Worm (Caenorhabditis elegans) whole organism, young adult: ENCODE measurements around the gene ceh-13.

Source experiments
- B0019.2 ChIP-seq: fragments of 200-800 bp; sonication (Bioruptor generic); conservative IDR thresholded peaks from 2 replicates; pipeline ENCODE4 v1.3.6; 2022; ENCODE audit warnings: missing genetic modification reagents, missing genetic modification characterization, missing compliant biosample characterization
- C06A6.2 ChIP-seq: fragments of 200-800 bp; sonication (Bioruptor generic); conservative IDR thresholded peaks from 2 replicates; pipeline ENCODE4 v1.3.6; 2022; ENCODE audit warnings: missing genetic modification characterization, missing compliant biosample characterization
- C17E4.6 ChIP-seq: fragments of 200-800 bp; sonication (Bioruptor generic); IDR thresholded peaks from 2 replicates; pipeline ENCODE4 v1.3.6; 2022; ENCODE audit warnings: missing genetic modification reagents, missing genetic modification characterization, missing compliant biosample characterization
- F39B2.1 ChIP-seq: fragments of 200-800 bp; sonication (Bioruptor generic); IDR thresholded peaks from 2 replicates; pipeline ENCODE4 v1.3.6; 2022; ENCODE audit warnings: missing genetic modification reagents, missing genetic modification characterization, missing compliant biosample characterization
- F52B5.7 ChIP-seq: sonication (generic microtip); optimal IDR thresholded peaks from 2 replicates; lab custom pipeline; 2016; ENCODE audit warnings: mild to moderate bottlenecking, missing genetic modification characterization, missing compliant biosample characterization
- K11D2.4 ChIP-seq: fragments of 200-800 bp; sonication (Bioruptor generic); IDR thresholded peaks from 2 replicates; pipeline ENCODE4 v1.3.6; 2022; ENCODE audit warnings: missing genetic modification reagents, missing genetic modification characterization, missing compliant biosample characterization
- K12H6.12 ChIP-seq: fragments of 200-800 bp; sonication (Bioruptor generic); optimal IDR thresholded peaks from 2 replicates; lab custom pipeline; 2018; ENCODE audit warnings: mild to moderate bottlenecking, missing genetic modification characterization, missing compliant biosample characterization
- Y53F4B.3 ChIP-seq: fragments of 200-800 bp; sonication (Bioruptor generic); IDR thresholded peaks from 2 replicates; pipeline ENCODE4 v1.3.6; 2022; ENCODE audit warnings: missing genetic modification reagents, missing genetic modification characterization, missing compliant biosample characterization
- Y56A3A.18 ChIP-seq: fragments of 200-800 bp; sonication (Bioruptor generic); IDR thresholded peaks from 2 replicates; pipeline ENCODE4 v1.3.6; 2022; ENCODE audit warnings: missing genetic modification reagents, missing genetic modification characterization, missing compliant biosample characterization
- ama-1 ChIP-seq, 3 experiments: fragments of 150-350 bp in 1 of 3; sonication (generic microtip) in 2 of 3; optimal IDR thresholded peaks; 2 replicates each; lab custom pipeline; 2014 to 2018; ENCODE audit warnings: missing biosample characterization in 2 of 3, missing genetic modification characterization in 2 of 3, missing genetic modification reagents in 2 of 3
- aptf-2 ChIP-seq: fragments of 200-800 bp; sonication (Bioruptor generic); conservative IDR thresholded peaks from 2 replicates; pipeline ENCODE4 v1.3.6; 2022; ENCODE audit warnings: missing genetic modification reagents, missing genetic modification characterization, missing compliant biosample characterization
- atf-7 ChIP-seq: sonication (generic microtip); optimal IDR thresholded peaks from 2 replicates; lab custom pipeline; 2017; ENCODE audit warnings: mild to moderate bottlenecking, missing genetic modification characterization, missing compliant biosample characterization
- athp-1 ChIP-seq: sonication (generic microtip); optimal IDR thresholded peaks from 2 replicates; lab custom pipeline; 2017; ENCODE audit warnings: mild to moderate bottlenecking, missing genetic modification characterization, missing compliant biosample characterization
- attf-5 ChIP-seq: fragments of 200-800 bp; sonication (Bioruptor generic); optimal IDR thresholded peaks from 2 replicates; lab custom pipeline; 2018; ENCODE audit warnings: mild to moderate bottlenecking, missing genetic modification characterization, missing compliant biosample characterization
- bed-1 ChIP-seq: fragments of 200-800 bp; sonication (Bioruptor generic); IDR thresholded peaks from 2 replicates; pipeline ENCODE4 v1.3.6; 2022; ENCODE audit warnings: missing genetic modification reagents, missing genetic modification characterization, missing compliant biosample characterization
- cebp-1 ChIP-seq, 2 experiments: fragments of 200-800 bp in 1 of 2; sonication (Bioruptor generic) in 1 of 2; sonication (generic microtip) in 1 of 2; IDR thresholded peaks in 1 of 2; optimal IDR thresholded peaks in 1 of 2; 2 replicates each; pipeline versions ENCODE4 v1.3.6 to Lab custom; 2017 to 2022; ENCODE audit warnings: missing compliant biosample characterization in 2 of 2, missing genetic modification characterization in 2 of 2, mild to moderate bottlenecking in 1 of 2, missing genetic modification reagents in 1 of 2, moderate library complexity in 1 of 2
- ceh-91 ChIP-seq: fragments of 200-800 bp; sonication (Bioruptor generic); IDR thresholded peaks from 2 replicates; pipeline ENCODE4 v1.3.6; 2022; ENCODE audit warnings: missing genetic modification reagents, missing genetic modification characterization, missing compliant biosample characterization
- egl-18 ChIP-seq: fragments of 200-800 bp; sonication (Bioruptor generic); IDR thresholded peaks from 2 replicates; pipeline ENCODE4 v1.3.6; 2022; ENCODE audit warnings: missing genetic modification reagents, missing genetic modification characterization, missing compliant biosample characterization
- egl-44 ChIP-seq: fragments of 200-800 bp; sonication (Bioruptor generic); IDR thresholded peaks from 2 replicates; pipeline ENCODE4 v1.3.6; 2022; ENCODE audit warnings: missing genetic modification reagents, missing genetic modification characterization, missing compliant biosample characterization
- egrh-3 ChIP-seq: fragments of 200-800 bp; sonication (Bioruptor generic); IDR thresholded peaks from 2 replicates; pipeline ENCODE4 v1.3.6; 2022; ENCODE audit warnings: missing genetic modification reagents, missing genetic modification characterization, missing compliant biosample characterization
- ets-4 ChIP-seq: fragments of 200-800 bp; sonication (Bioruptor generic); optimal IDR thresholded peaks from 2 replicates; lab custom pipeline; 2018; ENCODE audit warnings: mild to moderate bottlenecking, missing genetic modification characterization, missing compliant biosample characterization
- fkh-3 ChIP-seq: sonication (generic microtip); optimal IDR thresholded peaks from 2 replicates; lab custom pipeline; 2016; ENCODE audit warnings: mild to moderate bottlenecking, missing genetic modification characterization, missing compliant biosample characterization
- gei-17 ChIP-seq: fragments of 200-800 bp; sonication (Bioruptor generic); optimal IDR thresholded peaks from 2 replicates; lab custom pipeline; 2018; ENCODE audit warnings: mild to moderate bottlenecking, missing genetic modification characterization, missing compliant biosample characterization
- hmg-1.2 ChIP-seq: fragments of 200-800 bp; sonication (Bioruptor generic); IDR thresholded peaks from 2 replicates; pipeline ENCODE4 v1.3.6; 2022; ENCODE audit warnings: missing genetic modification reagents, missing genetic modification characterization, missing compliant biosample characterization
- hmg-20 ChIP-seq: fragments of 200-800 bp; sonication (Bioruptor generic); IDR thresholded peaks from 2 replicates; pipeline ENCODE4 v1.3.6; 2022; ENCODE audit warnings: missing genetic modification reagents, missing genetic modification characterization, missing compliant biosample characterization
- lir-1 ChIP-seq: fragments of 200-800 bp; sonication (Bioruptor generic); conservative IDR thresholded peaks from 2 replicates; pipeline ENCODE4 v1.3.6; 2022; ENCODE audit warnings: missing genetic modification reagents, missing genetic modification characterization, missing compliant biosample characterization
- lsy-27 ChIP-seq: sonication (generic microtip); optimal IDR thresholded peaks from 2 replicates; lab custom pipeline; 2017; ENCODE audit warnings: missing genetic modification characterization, mild to moderate bottlenecking, missing compliant biosample characterization, antibody characterized with exemption, missing genotype, borderline replicate concordance; ENCODE audit not compliant: insufficient read depth
- madf-10 ChIP-seq: sonication (generic microtip); optimal IDR thresholded peaks from 2 replicates; lab custom pipeline; 2016; ENCODE audit warnings: mild to moderate bottlenecking, missing genetic modification characterization, missing compliant biosample characterization
- madf-8 ChIP-seq: fragments of 200-800 bp; sonication (Bioruptor generic); conservative IDR thresholded peaks from 2 replicates; pipeline ENCODE4 v1.3.6; 2022; ENCODE audit warnings: missing genetic modification reagents, missing genetic modification characterization, missing compliant biosample characterization
- mel-28 ChIP-seq: sonication (generic microtip); optimal IDR thresholded peaks from 2 replicates; lab custom pipeline; 2016; ENCODE audit warnings: borderline replicate concordance, mild to moderate bottlenecking, missing genetic modification characterization, missing compliant biosample characterization
- nfya-1 ChIP-seq: sonication (generic microtip); optimal IDR thresholded peaks from 2 replicates; lab custom pipeline; 2017; ENCODE audit warnings: antibody characterized with exemption, missing compliant biosample characterization, missing genetic modification characterization, borderline replicate concordance; ENCODE audit not compliant: insufficient read depth
- nhr-27 ChIP-seq: fragments of 200-800 bp; sonication (Bioruptor generic); optimal IDR thresholded peaks from 2 replicates; lab custom pipeline; 2018; ENCODE audit warnings: mild to moderate bottlenecking, missing genetic modification characterization, moderate library complexity, missing compliant biosample characterization
- pbrm-1 ChIP-seq: fragments of 200-800 bp; sonication (Bioruptor generic); IDR thresholded peaks from 2 replicates; pipeline ENCODE4 v1.3.6; 2022; ENCODE audit warnings: missing genetic modification reagents, missing genetic modification characterization, missing compliant biosample characterization
- pha-4 ChIP-seq: fragments of 150-350 bp; sonication (generic microtip); optimal IDR thresholded peaks from 2 replicates; lab custom pipeline; 2014; ENCODE audit warnings: missing biosample characterization, missing genetic modification reagents, missing genetic modification characterization
- rec-8 ChIP-seq, 2 experiments: sonication (generic microtip); optimal IDR thresholded peaks; 2 replicates each; lab custom pipeline; 2016; ENCODE audit warnings: mild to moderate bottlenecking in 2 of 2, missing genetic modification characterization in 2 of 2, missing genetic modification reagents in 2 of 2, missing genotype in 2 of 2, missing biosample characterization in 1 of 2, missing compliant biosample characterization in 1 of 2, moderate library complexity in 1 of 2
- snpc-1.3 ChIP-seq: sonication (generic microtip); optimal IDR thresholded peaks from 2 replicates; lab custom pipeline; 2017; ENCODE audit warnings: missing genetic modification characterization, mild to moderate bottlenecking, missing compliant biosample characterization, antibody characterized with exemption, moderate library complexity, missing genotype, missing genetic modification reagents; ENCODE audit not compliant: insufficient read depth
- snpc-4 ChIP-seq, 5 experiments: fragments of 150-350 bp in 1 of 5; sonication (generic microtip) in 4 of 5; optimal IDR thresholded peaks; 2 replicates each; lab custom pipeline; 2014 to 2018; ENCODE audit warnings: missing genetic modification characterization in 5 of 5, missing biosample characterization in 3 of 5, antibody characterized with exemption in 2 of 5, mild to moderate bottlenecking in 2 of 5, missing compliant biosample characterization in 2 of 5, missing genotype in 2 of 5, moderate library complexity in 2 of 5, missing genetic modification reagents in 1 of 5
- somi-1 ChIP-seq: fragments of 200-800 bp; sonication (Bioruptor generic); optimal IDR thresholded peaks from 2 replicates; lab custom pipeline; 2018; ENCODE audit warnings: mild to moderate bottlenecking, missing genetic modification characterization, missing compliant biosample characterization
- tbp1 ChIP-seq: fragments of 200-800 bp; sonication (Bioruptor generic); optimal IDR thresholded peaks from 2 replicates; lab custom pipeline; 2018; ENCODE audit warnings: mild to moderate bottlenecking, missing genetic modification characterization, missing compliant biosample characterization
- tbx-9 ChIP-seq: sonication (generic microtip); optimal IDR thresholded peaks from 2 replicates; lab custom pipeline; 2016; ENCODE audit warnings: borderline replicate concordance, missing genetic modification characterization, inconsistent platforms, missing compliant biosample characterization
- zim-3 ChIP-seq: sonication (generic microtip); optimal IDR thresholded peaks from 2 replicates; lab custom pipeline; 2017; ENCODE audit warnings: mild to moderate bottlenecking, missing genetic modification characterization, moderate library complexity, missing compliant biosample characterization
- ztf-18 ChIP-seq: sonication (generic microtip); optimal IDR thresholded peaks from 2 replicates; lab custom pipeline; 2016; ENCODE audit warnings: missing genotype, mild to moderate bottlenecking, missing genetic modification characterization, missing compliant biosample characterization
- ztf-25 ChIP-seq: fragments of 200-800 bp; sonication (Bioruptor generic); IDR thresholded peaks from 2 replicates; pipeline ENCODE4 v1.3.6; 2022; ENCODE audit warnings: missing genetic modification reagents, missing genetic modification characterization, missing compliant biosample characterization
- ztf-3 ChIP-seq: fragments of 200-800 bp; sonication (Bioruptor generic); optimal IDR thresholded peaks from 2 replicates; lab custom pipeline; 2018; ENCODE audit warnings: mild to moderate bottlenecking, missing genetic modification characterization, missing compliant biosample characterization
- ztf-6 ChIP-seq: fragments of 200-800 bp; sonication (Bioruptor generic); IDR thresholded peaks from 2 replicates; pipeline ENCODE4 v1.3.6; 2022; ENCODE audit warnings: missing genetic modification reagents, missing genetic modification characterization, missing compliant biosample characterization

Gene ceh-13

DNA sequence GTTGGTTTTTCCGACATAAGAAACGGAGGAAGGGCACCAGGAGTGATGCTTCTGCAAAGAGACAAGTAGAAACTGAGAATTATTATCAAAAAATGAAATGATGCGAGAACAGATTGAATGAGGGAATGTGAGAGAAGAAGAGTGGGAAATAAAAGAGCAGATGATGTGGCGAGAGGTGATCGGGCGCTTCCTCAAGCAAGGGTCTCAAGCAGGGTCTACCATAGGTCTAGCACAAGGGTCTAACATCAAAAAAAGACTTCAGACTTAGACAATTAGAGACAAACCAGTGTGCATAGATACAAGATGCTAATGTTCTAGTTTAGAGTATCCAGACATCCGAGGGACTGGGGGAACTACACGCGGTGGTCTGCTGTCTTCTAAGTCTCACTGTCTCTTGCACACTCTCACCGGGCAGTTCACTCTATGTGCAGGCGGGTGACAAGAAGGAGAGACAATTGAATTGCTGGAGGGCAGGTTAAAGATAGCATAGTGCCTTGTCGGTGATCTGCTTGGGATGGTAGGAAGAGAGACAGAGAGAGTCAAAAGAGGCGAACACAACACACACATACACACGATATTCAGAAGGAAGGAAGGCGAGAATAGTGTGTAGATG lies 14.7 kb downstream of the ceh-13 start, which contains the start of gene R13A5.7 (continued):
- TF ChIP-seq ama-1 (optimal IDR thresholded peaks at IDR 0.05; lab: Kevin White, UChicago) (no peak), ama-1 (GFP tag; optimal IDR thresholded peaks at IDR 0.05; lab: Kevin White, UChicago) (no peak), egl-18 (GFP tag; lab: Robert Waterston, UW) (no peak), tbp1 (GFP tag; lab: Kevin White, UChicago) (peak; percentile 36), ets-4 (GFP tag; lab: Kevin White, UChicago) (peak; percentile 12), egl-44 (GFP tag; lab: Robert Waterston, UW) (peak; percentile 50; the same call in 1 of the 2 replicates), pha-4 (tag; lab: Kevin White, UChicago) (no peak), snpc-4 (GFP tag; optimal IDR thresholded peaks at IDR 0.05; lab: Kevin White, UChicago) (no peak), snpc-4 (tag; optimal IDR thresholded peaks at IDR 0.05; lab: Kevin White, UChicago) (peak in 3 of 4 experiments; percentile 6 to 68 (median 59)), egrh-3 (peak; percentile 42; the same call in 1 of the 2 replicates), somi-1 (GFP tag; lab: Kevin White, UChicago) (peak; percentile 25), ztf-18 (tag; lab: Kevin White, UChicago) (peak; percentile 57), B0019.2 (GFP tag; lab: Robert Waterston, UW) (no peak), zim-3 (tag; lab: Kevin White, UChicago) (no peak), F52B5.7 (tag; lab: Kevin White, UChicago) (peak; percentile 6), bed-1 (no peak), lsy-27 (tag; lab: Kevin White, UChicago) (no peak), aptf-2 (GFP tag; lab: Robert Waterston, UW) (0 out of 2 replicates have a peak, but pooled peaks have one; percentile 47), Y56A3A.18 (no peak), ztf-3 (GFP tag; lab: Kevin White, UChicago) (no peak), F39B2.1 (GFP tag; lab: Robert Waterston, UW) (no peak), C17E4.6 (GFP tag; lab: Robert Waterston, UW) (no peak), Y53F4B.3 (no peak), madf-8 (no peak), madf-10 (tag; lab: Kevin White, UChicago) (no peak), atf-7 (tag; lab: Kevin White, UChicago) (no peak), K11D2.4 (0 out of 2 replicates have a peak, but pooled peaks have one; percentile 17), hmg-1.2 (peak; percentile 85), K12H6.12 (peak; percentile 64), snpc-1.3 (tag; lab: Kevin White, UChicago) (no peak), ztf-6 (GFP tag; lab: Robert Waterston, UW) (no peak), attf-5 (peak; percentile 85), tbx-9 (tag; lab: Kevin White, UChicago) (no peak), ztf-25 (GFP tag; lab: Robert Waterston, UW) (no peak), gei-17 (GFP tag; lab: Kevin White, UChicago) (peak; percentile 21), nhr-27 (tag; lab: Kevin White, UChicago) (no peak), nfya-1 (no peak), pbrm-1 (GFP tag; lab: Robert Waterston, UW) (peak; percentile 46; the same call in 1 of the 2 replicates), fkh-3 (no peak), C06A6.2 (no peak), lir-1 (GFP tag; lab: Robert Waterston, UW) (no peak), rec-8 (tag; optimal IDR thresholded peaks at IDR 0.05; lab: Kevin White, UChicago) (no peak), mel-28 (tag; lab: Kevin White, UChicago) (no peak), athp-1 (tag; lab: Kevin White, UChicago) (peak; percentile 12), ceh-91 (GFP tag; lab: Robert Waterston, UW) (no peak), hmg-20 (GFP tag; lab: Robert Waterston, UW) (0 out of 2 replicates have a peak, but pooled peaks have one; percentile 3), cebp-1 (GFP tag; IDR thresholded peaks at IDR 0.05; lab: Robert Waterston, UW) (no peak), cebp-1 (tag; optimal IDR thresholded peaks at IDR 0.05; lab: Kevin White, UChicago) (peak; percentile 81)
